Fruit fly (Drosophila melanogaster) whole organism, embryonic: ENCODE data around the gene Lrch.

ENCODE experiments used
- B-H2 ChIP-seq: fragments of 200-800 bp; sonication (Bioruptor generic); optimal IDR thresholded peaks from 2 replicates; lab custom pipeline; 2018; ENCODE audit warnings: missing biosample characterization, mild to moderate bottlenecking, missing genetic modification characterization
- CG11093 ChIP-seq: fragments of 200-800 bp; sonication (Bioruptor generic); IDR thresholded peaks from 3 replicates; pipeline ENCODE4 v1.3.6; 2022; ENCODE audit warnings: missing biosample characterization, missing genetic modification characterization
- CG11560 ChIP-seq: fragments of 200-800 bp; sonication (Bioruptor generic); IDR thresholded peaks from 3 replicates; pipeline ENCODE4 v1.3.6; 2022; ENCODE audit warnings: missing biosample characterization, missing genetic modification characterization
- CG1233 ChIP-seq: fragments of 200-800 bp; sonication (Bioruptor generic); optimal IDR thresholded peaks from 4 replicates; lab custom pipeline; 2018; ENCODE audit warnings: missing biosample characterization, mild to moderate bottlenecking, missing genetic modification characterization
- CG15696 ChIP-seq: fragments of 200-800 bp; sonication (Bioruptor generic); optimal IDR thresholded peaks from 2 replicates; lab custom pipeline; 2019; ENCODE audit warnings: missing biosample characterization, mild to moderate bottlenecking, missing genetic modification characterization, moderate library complexity
- CG1792 ChIP-seq: fragments of 200-800 bp; sonication (Bioruptor generic); optimal IDR thresholded peaks from 2 replicates; lab custom pipeline; 2016; ENCODE audit warnings: missing biosample characterization, missing genetic modification characterization
- CG18764 ChIP-seq: fragments of 200-800 bp; sonication (Bioruptor generic); optimal IDR thresholded peaks from 3 replicates; lab custom pipeline; 2016; ENCODE audit warnings: missing biosample characterization, missing genetic modification characterization
- CG2199 ChIP-seq: fragments of 200-800 bp; sonication (Bioruptor generic); IDR thresholded peaks from 3 replicates; pipeline ENCODE4 v1.3.6; 2022; ENCODE audit warnings: missing biosample characterization, missing genetic modification characterization
- CG31224 ChIP-seq: fragments of 200-800 bp; sonication (Bioruptor generic); IDR thresholded peaks from 2 replicates; pipeline ENCODE4 v1.3.6; 2022; ENCODE audit warnings: missing biosample characterization, missing genetic modification characterization
- CG32772 ChIP-seq: fragments of 200-800 bp; sonication (Bioruptor generic); IDR thresholded peaks from 2 replicates; pipeline ENCODE4 v1.3.6; 2022; ENCODE audit warnings: missing biosample characterization, missing genetic modification characterization
- CG3281 ChIP-seq: fragments of 200-800 bp; sonication (Bioruptor generic); optimal IDR thresholded peaks from 3 replicates; lab custom pipeline; 2017; ENCODE audit warnings: missing biosample characterization, mild to moderate bottlenecking, missing genetic modification characterization
- CG3847 ChIP-seq: fragments of 200-800 bp; sonication (Bioruptor generic); IDR thresholded peaks from 2 replicates; pipeline ENCODE4 v1.3.6; 2022; ENCODE audit warnings: missing biosample characterization, missing genetic modification characterization
- CG43689 ChIP-seq: fragments of 200-800 bp; sonication (Bioruptor generic); IDR thresholded peaks from 2 replicates; pipeline ENCODE4 v1.3.6; 2022; ENCODE audit warnings: missing biosample characterization, missing genetic modification characterization
- CG5245 ChIP-seq: fragments of 200-800 bp; sonication (Bioruptor generic); optimal IDR thresholded peaks from 3 replicates; lab custom pipeline; 2016; ENCODE audit warnings: missing biosample characterization, missing genetic modification characterization
- CG6791 ChIP-seq: fragments of 200-800 bp; sonication (Bioruptor generic); IDR thresholded peaks from 3 replicates; pipeline ENCODE4 v1.3.6; 2022; ENCODE audit warnings: missing biosample characterization, missing genetic modification characterization; ENCODE audit not compliant: partially characterized antibody
- CG9215 ChIP-seq: fragments of 200-800 bp; sonication (Bioruptor generic); IDR thresholded peaks from 2 replicates; pipeline ENCODE4 v1.3.6; 2022; ENCODE audit warnings: missing biosample characterization, missing genetic modification characterization
- Dbx ChIP-seq: fragments of 200-800 bp; sonication (Bioruptor generic); IDR thresholded peaks from 3 replicates; pipeline ENCODE4 v1.3.6; 2022; ENCODE audit warnings: missing biosample characterization, missing genetic modification characterization
- Dek ChIP-seq: fragments of 200-800 bp; sonication (Bioruptor generic); optimal IDR thresholded peaks from 3 replicates; lab custom pipeline; 2019; ENCODE audit warnings: missing biosample characterization, mild to moderate bottlenecking, missing genetic modification characterization, moderate library complexity
- Elba2 ChIP-seq: fragments of 200-800 bp; sonication (Bioruptor generic); optimal IDR thresholded peaks from 3 replicates; lab custom pipeline; 2016; ENCODE audit warnings: missing biosample characterization, missing genetic modification characterization
- H15 ChIP-seq: fragments of 200-800 bp; sonication (Bioruptor generic); IDR thresholded peaks from 3 replicates; pipeline ENCODE4 v1.3.6; 2022; ENCODE audit warnings: missing biosample characterization, missing genetic modification characterization
- HLH54F ChIP-seq: fragments of 200-800 bp; sonication (Bioruptor generic); optimal IDR thresholded peaks from 3 replicates; lab custom pipeline; 2016; ENCODE audit warnings: missing biosample characterization, missing genetic modification characterization
- MBD-R2 ChIP-seq: fragments of 200-800 bp; sonication (Bioruptor generic); IDR thresholded peaks from 2 replicates; pipeline ENCODE4 v1.3.6; 2022; ENCODE audit warnings: missing biosample characterization, missing genetic modification characterization
- NK7.1 ChIP-seq: fragments of 200-800 bp; sonication (Bioruptor generic); optimal IDR thresholded peaks from 3 replicates; lab custom pipeline; 2016; ENCODE audit warnings: missing biosample characterization, missing genetic modification characterization
- Neu2 ChIP-seq: fragments of 200-800 bp; sonication (Bioruptor generic); optimal IDR thresholded peaks from 3 replicates; lab custom pipeline; 2016; ENCODE audit warnings: missing biosample characterization, missing genetic modification characterization, borderline replicate concordance
- Nf-YB ChIP-seq: fragments of 200-800 bp; sonication (Bioruptor generic); optimal IDR thresholded peaks from 3 replicates; lab custom pipeline; 2019; ENCODE audit warnings: missing biosample characterization, mild to moderate bottlenecking, missing genetic modification characterization, moderate library complexity
- Pdp1 ChIP-seq, 2 experiments: fragments of 200-800 bp; sonication (Bioruptor generic); optimal IDR thresholded peaks; 3 replicates each; lab custom pipeline; 2016; ENCODE audit warnings: missing biosample characterization in 2 of 2, missing genetic modification characterization in 2 of 2, mild to moderate bottlenecking in 1 of 2, moderate library complexity in 1 of 2
- ap ChIP-seq: fragments of 200-800 bp; sonication (Bioruptor generic); IDR thresholded peaks from 2 replicates; pipeline ENCODE4 v1.3.6; 2022; ENCODE audit warnings: missing biosample characterization, missing genetic modification characterization
- bcd ChIP-seq: fragments of 200-800 bp; sonication (Bioruptor generic); optimal IDR thresholded peaks from 2 replicates; lab custom pipeline; 2017; ENCODE audit warnings: missing biosample characterization, mild to moderate bottlenecking, missing genetic modification characterization
- cato ChIP-seq: fragments of 200-800 bp; sonication (Bioruptor generic); optimal IDR thresholded peaks from 2 replicates; lab custom pipeline; 2016; ENCODE audit warnings: missing biosample characterization, missing genetic modification characterization, borderline replicate concordance
- crol ChIP-seq: fragments of 200-800 bp; sonication (Bioruptor generic); IDR thresholded peaks from 2 replicates; pipeline ENCODE4 v1.3.6; 2022; ENCODE audit warnings: missing biosample characterization, missing genetic modification characterization
- dimm ChIP-seq: fragments of 200-800 bp; sonication (Bioruptor generic); IDR thresholded peaks from 2 replicates; pipeline ENCODE4 v1.3.6; 2022; ENCODE audit warnings: missing biosample characterization, missing genetic modification characterization
- gem ChIP-seq: fragments of 200-800 bp; sonication (Bioruptor generic); optimal IDR thresholded peaks from 2 replicates; lab custom pipeline; 2019; ENCODE audit warnings: missing biosample characterization, mild to moderate bottlenecking, missing genetic modification characterization, moderate library complexity
- gsb-n ChIP-seq: fragments of 200-800 bp; sonication (Bioruptor generic); optimal IDR thresholded peaks from 3 replicates; lab custom pipeline; 2018; ENCODE audit warnings: missing biosample characterization, mild to moderate bottlenecking, missing genetic modification characterization
- ham ChIP-seq: fragments of 200-800 bp; sonication (Bioruptor generic); IDR thresholded peaks from 2 replicates; pipeline ENCODE4 v1.3.6; 2022; ENCODE audit warnings: missing biosample characterization, missing genetic modification characterization
- her ChIP-seq: fragments of 200-800 bp; sonication (Bioruptor generic); optimal IDR thresholded peaks from 2 replicates; lab custom pipeline; 2016; ENCODE audit warnings: missing biosample characterization, missing genetic modification characterization
- hth ChIP-seq: fragments of >200 bp; optimal IDR thresholded peaks from 2 replicates; lab custom pipeline; 2017; ENCODE audit warnings: inconsistent platforms
- jigr1 ChIP-seq: fragments of 200-800 bp; sonication (Bioruptor generic); IDR thresholded peaks from 3 replicates; pipeline ENCODE4 v1.3.6; 2022; ENCODE audit warnings: missing biosample characterization, missing genetic modification characterization
- jumu ChIP-seq: fragments of 200-800 bp; sonication (Bioruptor generic); optimal IDR thresholded peaks from 3 replicates; lab custom pipeline; 2016; ENCODE audit warnings: missing biosample characterization, missing genetic modification characterization
- kni ChIP-seq: fragments of 200-800 bp; sonication (Bioruptor generic); optimal IDR thresholded peaks from 3 replicates; lab custom pipeline; 2017; ENCODE audit warnings: mild to moderate bottlenecking, missing biosample characterization, missing genetic modification reagents, missing genetic modification characterization
- maf-S ChIP-seq: fragments of 200-800 bp; sonication (Bioruptor generic); optimal IDR thresholded peaks from 2 replicates; lab custom pipeline; 2016; ENCODE audit warnings: missing biosample characterization, missing genetic modification characterization
- oc ChIP-seq: fragments of 200-800 bp; sonication (Bioruptor generic); optimal IDR thresholded peaks from 2 replicates; lab custom pipeline; 2018; ENCODE audit warnings: missing biosample characterization, mild to moderate bottlenecking, missing genetic modification characterization, moderate library complexity
- prd ChIP-seq, 3 experiments: fragments of >200 bp in 2 of 3; fragments of 200-800 bp in 1 of 3; sonication (Bioruptor generic) in 1 of 3; optimal IDR thresholded peaks in 2 of 3; IDR thresholded peaks in 1 of 3; 2 replicates in 2 of 3; 3 replicates in 1 of 3; pipeline versions ENCODE4 v1.3.6 to Lab custom; 2017 to 2022; ENCODE audit warnings: missing biosample characterization in 1 of 3, missing genetic modification characterization in 1 of 3
- salm ChIP-seq: fragments of 200-800 bp; sonication (Bioruptor generic); optimal IDR thresholded peaks from 2 replicates; lab custom pipeline; 2018; ENCODE audit warnings: missing biosample characterization, mild to moderate bottlenecking, missing genetic modification characterization
- seq ChIP-seq: fragments of 200-800 bp; sonication (Bioruptor generic); IDR thresholded peaks from 2 replicates; pipeline ENCODE4 v1.3.6; 2022; ENCODE audit warnings: missing biosample characterization, missing genetic modification characterization
- tll ChIP-seq, 2 experiments: fragments of 200-800 bp in 1 of 2; fragments of >200 bp in 1 of 2; sonication (Bioruptor generic) in 1 of 2; optimal IDR thresholded peaks; 2 replicates each; lab custom pipeline; 2017 to 2019; ENCODE audit warnings: missing biosample characterization in 2 of 2, missing genetic modification characterization in 2 of 2, mild to moderate bottlenecking in 1 of 2, moderate library complexity in 1 of 2
- tna ChIP-seq: fragments of 200-800 bp; sonication (Bioruptor generic); IDR thresholded peaks from 2 replicates; pipeline ENCODE4 v1.3.6; 2022; ENCODE audit warnings: missing biosample characterization, missing genetic modification characterization; ENCODE audit not compliant: partially characterized antibody
- unc-4 ChIP-seq: fragments of 200-800 bp; sonication (Bioruptor generic); IDR thresholded peaks from 2 replicates; pipeline ENCODE4 v1.3.6; 2022; ENCODE audit warnings: missing biosample characterization, missing genetic modification characterization; ENCODE audit not compliant: partially characterized antibody
- zen2 ChIP-seq: fragments of 200-800 bp; sonication (Bioruptor generic); IDR thresholded peaks from 3 replicates; pipeline ENCODE4 v1.3.6; 2022; ENCODE audit warnings: missing biosample characterization, missing genetic modification characterization; ENCODE audit not compliant: partially characterized antibody

Lrch gene

DNA sequence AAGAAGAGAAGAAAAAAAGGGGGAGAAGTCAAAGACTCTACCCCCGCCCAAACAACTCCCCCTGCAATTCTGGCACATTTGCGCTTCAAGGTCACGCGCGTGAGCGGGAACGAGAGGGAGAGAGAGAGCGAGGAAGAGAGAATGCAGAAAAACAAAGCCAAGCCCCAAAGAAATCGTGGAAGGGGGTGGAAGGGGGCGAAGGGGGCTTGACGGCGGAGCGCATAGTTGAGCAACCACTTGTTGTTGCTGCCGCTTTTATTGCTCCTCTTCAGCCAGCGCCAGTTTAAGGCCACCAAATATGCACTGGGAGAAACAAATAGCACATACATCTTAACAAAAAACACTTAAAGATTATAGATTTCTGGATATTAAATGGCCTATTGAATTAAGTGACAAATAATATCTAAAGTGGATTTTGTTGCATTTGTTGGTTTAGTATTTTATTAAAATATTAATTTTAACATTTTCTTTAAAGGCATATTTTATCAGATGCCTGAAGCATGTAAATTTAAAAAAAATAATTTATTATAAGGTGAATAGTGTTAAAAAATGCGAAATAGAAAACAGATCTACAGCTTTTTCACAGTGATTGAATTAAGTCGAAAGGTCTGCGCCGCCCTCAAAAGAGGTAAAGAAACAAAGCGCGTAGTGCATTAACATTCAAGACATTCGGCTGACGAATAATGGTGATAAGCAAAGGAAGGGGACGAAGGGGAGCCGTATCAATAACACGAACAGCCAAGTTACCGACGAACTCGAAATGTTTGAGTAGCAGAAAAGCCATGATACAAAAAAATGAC, 46.1 kb upstream of the Lrch start (continued):
- TF ChIP-seq kni (GFP tag; lab: Kevin White, UChicago): peak; percentile 83
- TF ChIP-seq MBD-R2 (GFP tag; lab: Robert Waterston, UW): peak; percentile 39; the same call in 1 of the 2 replicates
- peak; percentile 96 for TF ChIP-seq CG1233 (GFP tag; lab: Kevin White, UChicago)
- TF ChIP-seq gsb-n (tag; lab: Kevin White, UChicago): peak; percentile 90
- TF ChIP-seq crol (GFP tag; lab: Robert Waterston, UW): peak; percentile 97
- peak; percentile 45 for TF ChIP-seq jumu (GFP tag; lab: Kevin White, UChicago)
- peak; percentile 89 for TF ChIP-seq CG18764 (GFP tag; lab: Kevin White, UChicago)
- peak; percentile 71 for TF ChIP-seq dimm (GFP tag; lab: Robert Waterston, UW)
- TF ChIP-seq CG3847 (GFP tag; lab: Robert Waterston, UW): peak; percentile 85
- TF ChIP-seq CG11560: peak; percentile 78; the same call in 2 of the 3 replicates
- no peak for TF ChIP-seq CG6791
- peak; percentile 88 for TF ChIP-seq Nf-YB (GFP tag; lab: Kevin White, UChicago)
- peak; percentile 92 for TF ChIP-seq ap (GFP tag; lab: Robert Waterston, UW)
- peak; percentile 13 for TF ChIP-seq HLH54F (GFP tag; lab: Kevin White, UChicago)
- no peak for TF ChIP-seq zen2 (GFP tag; lab: Robert Waterston, UW)
- TF ChIP-seq H15 (GFP tag; lab: Robert Waterston, UW): peak; percentile 90
- peak; percentile 94 for TF ChIP-seq bcd (GFP tag; lab: Kevin White, UChicago)
- TF ChIP-seq CG43689 (GFP tag; lab: Robert Waterston, UW): peak; percentile 87
- peak; percentile 93 for TF ChIP-seq CG32772
- TF ChIP-seq her: no peak
- no peak for TF ChIP-seq hth (lab: Kevin White, UChicago)
- TF ChIP-seq Pdp1 (GFP tag; optimal IDR thresholded peaks at IDR 0.05; lab: Kevin White, UChicago): peak; percentile 48 to 51
- TF ChIP-seq CG3281: peak; percentile 94
- TF ChIP-seq CG2199: peak; percentile 16; the same call in 1 of the 3 replicates
- TF ChIP-seq CG1792: no peak
- TF ChIP-seq Dbx: peak; percentile 60; the same call in 2 of the 3 replicates
- TF ChIP-seq CG31224 (GFP tag; lab: Robert Waterston, UW): peak; percentile 80
- no peak for TF ChIP-seq Neu2 (GFP tag; lab: Kevin White, UChicago)
- peak; percentile 92 for TF ChIP-seq CG11093 (GFP tag; lab: Robert Waterston, UW)
- no peak for TF ChIP-seq unc-4
- TF ChIP-seq oc (tag; lab: Kevin White, UChicago): peak; percentile 53
- peak; percentile 74 for TF ChIP-seq CG15696 (tag; lab: Kevin White, UChicago)
- peak; percentile 84 for TF ChIP-seq CG9215 (GFP tag; lab: Robert Waterston, UW)
- peak; percentile 25 for TF ChIP-seq maf-S (GFP tag; lab: Kevin White, UChicago)
- TF ChIP-seq tna (GFP tag; lab: Robert Waterston, UW): no peak
- no peak; the same call in 1 of the 2 replicates for TF ChIP-seq ham (GFP tag; lab: Robert Waterston, UW)
- no peak for TF ChIP-seq tll (GFP tag; optimal IDR thresholded peaks at IDR 0.05; lab: Kevin White, UChicago)
- TF ChIP-seq prd (optimal IDR thresholded peaks at IDR 0.05; lab: Kevin White, UChicago): no peak
- peak; percentile 92 for TF ChIP-seq prd (GFP tag; IDR thresholded peaks at IDR 0.05; lab: Robert Waterston, UW)
- peak; percentile 98 for TF ChIP-seq salm (tag; lab: Kevin White, UChicago)
- peak; percentile 95 for TF ChIP-seq Dek (tag; lab: Kevin White, UChicago)
- TF ChIP-seq NK7.1 (GFP tag; lab: Kevin White, UChicago): peak; percentile 17
- TF ChIP-seq cato (GFP tag; lab: Kevin White, UChicago): peak; percentile 85
- TF ChIP-seq Elba2: no peak
- no peak for TF ChIP-seq B-H2 (GFP tag; lab: Kevin White, UChicago)
- peak; percentile 44 for TF ChIP-seq CG5245 (GFP tag; lab: Kevin White, UChicago)
- TF ChIP-seq jigr1: peak; percentile 93; the same call in 2 of the 3 replicates
- TF ChIP-seq seq (GFP tag; lab: Robert Waterston, UW): peak; percentile 90
- peak; percentile 99 for TF ChIP-seq gem (tag; lab: Kevin White, UChicago)
